Worm (Caenorhabditis elegans) whole organism, L4 larva: ENCODE measurements around the gene C11E4.8.
"Not testable (repeated sequence)": the region's sequence is repeated elsewhere in the genome, so short reads cannot be mapped to it uniquely, and the experiment has no call there.

ENCODE experiments used
- F37D6.2 ChIP-seq: sonication (generic microtip); optimal IDR thresholded peaks from 2 replicates; lab custom pipeline; 2016; ENCODE audit warnings: mild to moderate bottlenecking, missing genetic modification characterization, missing compliant biosample characterization
- R02D3.7 ChIP-seq: fragments of 150-350 bp; sonication (generic microtip); optimal IDR thresholded peaks from 3 replicates; lab custom pipeline; 2014; ENCODE audit warnings: missing biosample characterization, missing genetic modification characterization
- T26A8.4 ChIP-seq: fragments of 200-800 bp; sonication (Bioruptor generic); IDR thresholded peaks from 2 replicates; pipeline ENCODE4 v1.3.6; 2022; ENCODE audit warnings: missing genetic modification characterization, missing compliant biosample characterization
- Y105C5A.15 ChIP-seq: fragments of 200-800 bp; sonication (Bioruptor generic); IDR thresholded peaks from 2 replicates; pipeline ENCODE4 v1.3.6; 2022; ENCODE audit warnings: missing genetic modification characterization, missing compliant biosample characterization
- Y48G9A.11 ChIP-seq: fragments of 200-800 bp; sonication (Bioruptor generic); IDR thresholded peaks from 2 replicates; pipeline ENCODE4 v1.3.6; 2022; ENCODE audit warnings: missing genetic modification reagents, missing genetic modification characterization, missing compliant biosample characterization
- ama-1 ChIP-seq: fragments of 150-350 bp; optimal IDR thresholded peaks from 2 replicates; lab custom pipeline; 2014; ENCODE audit warnings: inconsistent platforms, mixed read lengths
- ceh-28 ChIP-seq: fragments of 150-350 bp; optimal IDR thresholded peaks from 2 replicates; lab custom pipeline; 2014; ENCODE audit warnings: missing biosample characterization, missing genetic modification reagents, missing genetic modification characterization
- ces-1 ChIP-seq: fragments of 150-350 bp; sonication (generic microtip); optimal IDR thresholded peaks from 4 replicates; lab custom pipeline; 2014; ENCODE audit warnings: missing biosample characterization, missing genetic modification reagents, missing genetic modification characterization
- cey-2 ChIP-seq: sonication (generic microtip); optimal IDR thresholded peaks from 3 replicates; lab custom pipeline; 2017; ENCODE audit warnings: missing genetic modification characterization, mild to moderate bottlenecking, missing compliant biosample characterization, antibody characterized with exemption, borderline replicate concordance; ENCODE audit not compliant: insufficient read depth
- ctbp-1 ChIP-seq: fragments of 200-800 bp; sonication (Bioruptor generic); IDR thresholded peaks from 2 replicates; pipeline ENCODE4 v1.3.6; 2022; ENCODE audit warnings: missing genetic modification reagents, missing genetic modification characterization, missing compliant biosample characterization
- daf-16 ChIP-seq, 3 experiments: sonication (generic microtip); optimal IDR thresholded peaks; 2 replicates each; lab custom pipeline; 2016 to 2017; ENCODE audit warnings: missing genetic modification characterization in 3 of 3, missing genetic modification reagents in 3 of 3, mild to moderate bottlenecking in 2 of 3, missing compliant biosample characterization in 2 of 3, missing biosample characterization in 1 of 3, moderate library complexity in 1 of 3
- dmd-6 ChIP-seq: fragments of 200-800 bp; sonication (Bioruptor generic); IDR thresholded peaks from 2 replicates; pipeline ENCODE4 v1.3.6; 2022; ENCODE audit warnings: missing genetic modification reagents, missing genetic modification characterization, missing compliant biosample characterization
- dmd-8 ChIP-seq: fragments of 200-800 bp; sonication (Bioruptor generic); IDR thresholded peaks from 2 replicates; pipeline ENCODE4 v1.3.6; 2022; ENCODE audit warnings: missing genetic modification characterization, missing compliant biosample characterization
- dmd-9 ChIP-seq: fragments of 200-800 bp; sonication (Bioruptor generic); IDR thresholded peaks from 2 replicates; pipeline ENCODE4 v1.3.6; 2022; ENCODE audit warnings: missing genetic modification reagents, missing genetic modification characterization, missing compliant biosample characterization
- dpl-1 ChIP-seq: fragments of 150-350 bp; optimal IDR thresholded peaks from 2 replicates; lab custom pipeline; 2014; ENCODE audit warnings: missing biosample characterization, missing genetic modification reagents, missing genetic modification characterization
- duxl-1 ChIP-seq: sonication (generic microtip); optimal IDR thresholded peaks from 2 replicates; lab custom pipeline; 2016; ENCODE audit warnings: mild to moderate bottlenecking, missing genetic modification characterization, moderate library complexity, missing compliant biosample characterization; ENCODE audit not compliant: poor library complexity
- hlh-30 ChIP-seq: sonication (generic microtip); optimal IDR thresholded peaks from 2 replicates; lab custom pipeline; 2017; ENCODE audit warnings: antibody characterized with exemption, mild to moderate bottlenecking, missing genetic modification characterization, missing compliant biosample characterization; ENCODE audit not compliant: insufficient read depth
- hmg-1.1 ChIP-seq: fragments of 200-800 bp; sonication (Bioruptor generic); IDR thresholded peaks from 2 replicates; pipeline ENCODE4 v1.3.6; 2022; ENCODE audit warnings: missing genetic modification reagents, missing genetic modification characterization, missing compliant biosample characterization
- jun-1 ChIP-seq: fragments of 150-350 bp; optimal IDR thresholded peaks from 2 replicates; lab custom pipeline; 2014; ENCODE audit warnings: missing biosample characterization, missing genetic modification reagents, missing genetic modification characterization
- lin-29 ChIP-seq: fragments of 200-800 bp; sonication (Bioruptor generic); IDR thresholded peaks from 2 replicates; pipeline ENCODE4 v1.3.6; 2022; ENCODE audit warnings: missing genetic modification reagents, missing genetic modification characterization, missing compliant biosample characterization
- lin-38 ChIP-seq: fragments of 200-800 bp; sonication (Bioruptor generic); IDR thresholded peaks from 2 replicates; pipeline ENCODE4 v1.3.6; 2022; ENCODE audit warnings: missing genetic modification reagents, missing genetic modification characterization, missing compliant biosample characterization
- lin-39 ChIP-seq: fragments of 150-350 bp; optimal IDR thresholded peaks from 2 replicates; lab custom pipeline; 2014; ENCODE audit warnings: missing biosample characterization, missing genetic modification reagents, missing genetic modification characterization
- lir-3 ChIP-seq: sonication (generic microtip); optimal IDR thresholded peaks from 2 replicates; lab custom pipeline; 2016; ENCODE audit warnings: mild to moderate bottlenecking, missing genetic modification characterization, missing compliant biosample characterization
- madf-5 ChIP-seq, 2 experiments: fragments of 200-800 bp; sonication (Bioruptor generic); IDR thresholded peaks; 2 replicates each; pipeline ENCODE4 v1.3.6; 2022; ENCODE audit warnings: missing compliant biosample characterization in 2 of 2, missing genetic modification characterization in 2 of 2
- mdl-1 ChIP-seq, 2 experiments: fragments of 150-350 bp in 1 of 2; sonication (generic microtip) in 1 of 2; optimal IDR thresholded peaks; 2 replicates each; lab custom pipeline; 2014 to 2017; ENCODE audit warnings: missing biosample characterization in 2 of 2, missing genetic modification characterization in 2 of 2
- mdt-29 ChIP-seq: fragments of 200-800 bp; sonication (Bioruptor generic); IDR thresholded peaks from 2 replicates; pipeline ENCODE4 v1.3.6; 2022; ENCODE audit warnings: missing genetic modification reagents, missing genetic modification characterization, missing compliant biosample characterization
- mes-2 ChIP-seq: sonication (generic microtip); optimal IDR thresholded peaks from 2 replicates; lab custom pipeline; 2016; ENCODE audit warnings: missing genotype, mild to moderate bottlenecking, missing genetic modification characterization, missing compliant biosample characterization; ENCODE audit not compliant: poor library complexity, severe bottlenecking
- mxl-2 ChIP-seq: fragments of 200-800 bp; sonication (Bioruptor generic); conservative IDR thresholded peaks from 2 replicates; pipeline ENCODE4 v1.3.6; 2022; ENCODE audit warnings: missing genetic modification reagents, missing genetic modification characterization, missing compliant biosample characterization
- nhr-102 ChIP-seq: sonication (generic microtip); optimal IDR thresholded peaks from 2 replicates; lab custom pipeline; 2016; ENCODE audit warnings: mild to moderate bottlenecking, missing genetic modification characterization, moderate library complexity, missing compliant biosample characterization
- nhr-6 ChIP-seq: fragments of 150-350 bp; optimal IDR thresholded peaks from 2 replicates; lab custom pipeline; 2014; ENCODE audit warnings: missing biosample characterization, missing genetic modification characterization
- nhr-77 ChIP-seq: fragments of 150-350 bp; optimal IDR thresholded peaks from 2 replicates; lab custom pipeline; 2014; ENCODE audit warnings: missing biosample characterization, missing genetic modification characterization
- php-3 ChIP-seq: fragments of 200-800 bp; sonication (Bioruptor generic); IDR thresholded peaks from 2 replicates; pipeline ENCODE4 v1.3.6; 2022; ENCODE audit warnings: missing genetic modification reagents, missing genetic modification characterization, missing compliant biosample characterization
- sdz-12 ChIP-seq: fragments of 200-800 bp; sonication (Bioruptor generic); optimal IDR thresholded peaks from 2 replicates; lab custom pipeline; 2018; ENCODE audit warnings: mild to moderate bottlenecking, missing genetic modification characterization, missing compliant biosample characterization
- snpc-1.2 ChIP-seq: fragments of 200-800 bp; sonication (Bioruptor generic); IDR thresholded peaks from 2 replicates; pipeline ENCODE4 v1.3.6; 2022; ENCODE audit warnings: missing genetic modification reagents, missing genetic modification characterization, missing compliant biosample characterization
- tag-97 ChIP-seq: fragments of 200-800 bp; sonication (Bioruptor generic); IDR thresholded peaks from 2 replicates; pipeline ENCODE4 v1.3.6; 2022; ENCODE audit warnings: missing genetic modification characterization, missing compliant biosample characterization
- unc-39 ChIP-seq: sonication (generic microtip); optimal IDR thresholded peaks from 2 replicates; lab custom pipeline; 2017; ENCODE audit warnings: missing biosample characterization, missing genetic modification characterization
- vab-7 ChIP-seq: fragments of 200-800 bp; sonication (Bioruptor generic); IDR thresholded peaks from 2 replicates; pipeline ENCODE4 v1.3.6; 2022; ENCODE audit warnings: missing genetic modification reagents, missing genetic modification characterization, missing compliant biosample characterization
- zag-1 ChIP-seq: fragments of 150-350 bp; optimal IDR thresholded peaks from 2 replicates; lab custom pipeline; 2014; ENCODE audit warnings: missing biosample characterization, missing genetic modification characterization
- zfp-2 ChIP-seq: sonication (generic microtip); optimal IDR thresholded peaks from 2 replicates; lab custom pipeline; 2016; ENCODE audit warnings: mild to moderate bottlenecking, missing genetic modification characterization, missing compliant biosample characterization
- zfp-3 ChIP-seq: fragments of 200-800 bp; sonication (Bioruptor generic); conservative IDR thresholded peaks from 2 replicates; pipeline ENCODE4 v1.3.6; 2022; ENCODE audit warnings: missing genetic modification reagents, missing genetic modification characterization, missing compliant biosample characterization
- zip-2 ChIP-seq: fragments of 150-350 bp; optimal IDR thresholded peaks from 2 replicates; lab custom pipeline; 2014; ENCODE audit warnings: missing biosample characterization, missing genetic modification characterization

The C11E4.8 gene

DNA sequence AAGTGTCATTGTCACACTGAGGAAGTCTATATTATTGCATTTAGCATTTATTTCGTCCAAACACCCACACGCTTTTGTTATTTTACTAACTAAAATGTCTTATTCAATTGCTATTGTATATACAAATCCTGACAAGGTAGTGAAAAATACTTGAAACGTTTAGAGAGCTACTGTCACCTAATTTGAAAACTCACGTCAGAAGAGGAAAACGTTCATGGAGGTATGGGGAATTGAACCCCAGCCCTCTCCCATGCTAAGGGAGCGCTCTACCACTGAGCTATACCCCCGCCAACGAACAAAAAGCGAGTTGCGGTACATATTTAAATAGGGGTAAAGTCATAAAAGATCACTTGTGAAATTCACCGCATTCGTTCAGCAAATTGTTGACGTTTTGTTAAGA lies 2.4 kb downstream of the C11E4.8 start (continued):
- TF ChIP-seq snpc-1.2 (GFP tag; lab: Robert Waterston, UW) (no peak; the same call in 1 of the 2 replicates), hmg-1.1 (peak; percentile 51), ces-1 (GFP tag; lab: Kevin White, UChicago) (no peak), lin-38 (GFP tag; lab: Robert Waterston, UW) (no peak; the same call in 1 of the 2 replicates), zfp-2 (tag; lab: Kevin White, UChicago) (no peak), nhr-102 (tag; lab: Kevin White, UChicago) (peak; percentile 76), lin-39 (tag; lab: Kevin White, UChicago) (no peak), ama-1 (lab: Kevin White, UChicago) (no peak), T26A8.4 (GFP tag; lab: Robert Waterston, UW) (no peak), sdz-12 (no peak), nhr-6 (tag; lab: Kevin White, UChicago) (no peak), lir-3 (tag; lab: Kevin White, UChicago) (peak; percentile 59), cey-2 (no peak), lin-29 (no peak), zip-2 (tag; lab: Kevin White, UChicago) (peak; percentile 61), nhr-77 (tag; lab: Kevin White, UChicago) (no peak), F37D6.2 (no peak), daf-16 (GFP tag; optimal IDR thresholded peaks at IDR 0.05; lab: Kevin White, UChicago) (peak; percentile 18 to 84), daf-16 (tag; optimal IDR thresholded peaks at IDR 0.05; lab: Kevin White, UChicago) (peak; percentile 65), madf-5 (GFP tag; IDR thresholded peaks at IDR 0.05; lab: Robert Waterston, UW) (no peak), zag-1 (tag; lab: Kevin White, UChicago) (no peak), zfp-3 (GFP tag; lab: Robert Waterston, UW) (0 out of 2 replicates have a peak, but pooled peaks have one; percentile 9), mes-2 (tag; lab: Kevin White, UChicago) (no peak), R02D3.7 (tag; lab: Kevin White, UChicago) (no peak), tag-97 (GFP tag; lab: Robert Waterston, UW) (no peak), dmd-9 (GFP tag; lab: Robert Waterston, UW) (0 out of 2 replicates have a peak, but pooled peaks have one; percentile 35), jun-1 (no peak)

DNA sequence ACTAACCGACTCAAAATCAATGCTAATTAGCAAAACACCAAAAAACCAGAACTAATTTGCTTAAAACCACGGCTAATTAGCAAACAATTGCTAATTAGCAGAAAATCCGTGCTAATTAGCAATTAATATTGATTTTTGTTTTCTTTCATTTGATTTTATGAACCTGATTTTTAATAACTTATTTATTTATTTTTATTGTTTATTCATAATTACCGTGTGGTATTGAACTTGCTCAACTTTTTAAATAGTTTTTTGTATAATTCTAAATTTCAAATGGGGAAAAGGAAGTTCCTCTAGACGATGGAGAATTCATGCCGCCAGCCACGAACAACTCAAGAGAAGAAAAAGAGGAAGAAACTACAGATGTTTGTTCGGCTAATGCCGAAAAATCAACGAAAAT lies 5.6 kb downstream of the C11E4.8 start, which contains the start of gene F34H10.1:
TSS of gene F34H10.1 (plus strand) at position 301 of the 400 bp plus-strand sequence.
- TF ChIP-seq hlh-30 (tag; lab: Kevin White, UChicago); duxl-1 (tag; lab: Kevin White, UChicago); mdl-1 (tag; optimal IDR thresholded peaks at IDR 0.05; lab: Kevin White, UChicago): not testable (repeated sequence)

DNA sequence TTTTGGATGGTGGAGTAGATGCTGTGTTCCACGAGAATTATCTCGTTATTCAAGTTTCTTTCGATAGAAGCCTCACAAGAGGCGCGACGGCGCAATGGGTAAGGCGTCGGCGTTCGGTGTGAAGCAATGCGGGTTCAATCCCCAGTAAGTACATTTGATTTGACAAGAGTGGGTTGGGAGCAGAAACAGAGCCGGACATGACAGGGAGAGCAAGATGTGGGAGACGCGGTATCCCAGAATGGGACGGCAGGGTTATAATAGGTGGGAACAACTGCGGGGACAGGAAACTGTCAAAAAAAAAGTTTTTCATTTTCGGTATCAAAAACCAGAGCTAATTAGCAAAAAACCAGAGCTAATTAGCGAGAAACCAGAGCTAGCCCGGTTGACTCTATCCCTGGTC lies 6.9 kb downstream of the C11E4.8 start:
- TF ChIP-seq tag-97 (GFP tag; lab: Robert Waterston, UW) (0 out of 2 replicates have a peak, but pooled peaks have one; percentile 19), mdt-29 (0 out of 2 replicates have a peak, but pooled peaks have one; percentile 18), dmd-8 (GFP tag; lab: Robert Waterston, UW) (peak; percentile 66; the same call in 1 of the 2 replicates), php-3 (GFP tag; lab: Robert Waterston, UW) (peak; percentile 53; the same call in 1 of the 2 replicates), vab-7 (0 out of 2 replicates have a peak, but pooled peaks have one; percentile 9), dmd-6 (GFP tag; lab: Robert Waterston, UW) (0 out of 2 replicates have a peak, but pooled peaks have one; percentile 17), dmd-9 (GFP tag; lab: Robert Waterston, UW) (peak; percentile 73; the same call in 1 of the 2 replicates)

DNA sequence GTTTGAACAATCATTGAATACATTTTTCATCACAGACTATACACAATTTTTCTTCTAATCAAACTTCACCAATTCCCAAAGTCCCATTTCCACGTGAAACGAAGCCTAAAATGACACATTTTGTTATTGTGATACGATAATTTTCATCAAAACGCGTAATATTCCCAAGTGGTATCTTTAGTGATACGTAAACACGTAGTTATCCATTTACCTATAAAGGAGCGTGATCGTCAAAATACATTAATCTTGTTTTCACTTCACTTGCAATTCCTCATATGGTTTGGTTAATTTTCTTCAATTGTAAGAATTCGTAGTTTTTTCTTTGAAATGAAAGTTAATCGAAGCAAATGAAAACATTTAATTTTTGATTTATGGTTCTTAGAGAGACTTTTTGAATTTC lies 9.3 kb downstream of the C11E4.8 start:
- TF ChIP-seq Y105C5A.15 = no peak
- no peak for TF ChIP-seq ceh-28 (tag; lab: Kevin White, UChicago)
- no peak for TF ChIP-seq madf-5 (GFP tag; IDR thresholded peaks at IDR 0.05; lab: Robert Waterston, UW)
- TF ChIP-seq cey-2 = no peak
- TF ChIP-seq unc-39 (tag; lab: Kevin White, UChicago) = no peak
- TF ChIP-seq dmd-9 (GFP tag; lab: Robert Waterston, UW) = no peak
- TF ChIP-seq ctbp-1 = no peak
- no peak for TF ChIP-seq ces-1 (GFP tag; lab: Kevin White, UChicago)
- no peak for TF ChIP-seq dpl-1 (GFP tag; lab: Kevin White, UChicago)
- TF ChIP-seq mxl-2 (GFP tag; lab: Robert Waterston, UW) = no peak
- no peak for TF ChIP-seq Y48G9A.11 (GFP tag; lab: Robert Waterston, UW)
